Worm (Caenorhabditis elegans): Measurements from ENCODE around the gene cyp-37A1.
A peak's percentile ranks its signal among the peaks of the same experiment; 100 is the strongest.

The cyp-37A1 gene

DNA sequence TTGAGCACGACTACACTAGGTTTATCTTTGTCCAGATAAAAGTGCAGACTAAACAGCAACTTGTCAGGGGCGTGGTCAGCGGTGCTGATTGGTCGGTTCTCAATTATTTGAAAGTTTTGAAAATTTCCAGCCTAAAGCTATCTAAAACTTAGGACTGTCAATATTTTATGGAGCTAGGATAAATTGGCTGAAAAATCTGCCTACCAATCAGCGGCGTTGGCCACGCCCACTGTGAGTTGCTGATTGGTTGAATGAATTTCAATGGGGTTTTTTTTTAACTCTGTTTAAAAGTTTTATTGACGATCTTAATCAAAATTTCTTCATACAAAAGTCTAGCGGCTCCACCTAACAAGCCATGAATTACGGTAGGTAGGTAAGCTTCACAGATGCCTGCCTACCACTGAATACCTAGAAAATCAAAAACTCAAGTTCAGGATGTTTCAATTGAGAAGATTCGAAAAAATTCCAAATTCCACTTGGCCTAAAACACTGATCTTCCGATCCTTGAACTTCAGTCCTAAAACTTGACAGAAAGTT, 29.2 kb upstream of the cyp-37A1 start:
- TF ChIP-seq ceh-30 (tag; optimal IDR thresholded peaks at IDR 0.05) = no peak
- peak; percentile 83 for TF ChIP-seq nfya-1 (tag; optimal IDR thresholded peaks at IDR 0.05)

DNA sequence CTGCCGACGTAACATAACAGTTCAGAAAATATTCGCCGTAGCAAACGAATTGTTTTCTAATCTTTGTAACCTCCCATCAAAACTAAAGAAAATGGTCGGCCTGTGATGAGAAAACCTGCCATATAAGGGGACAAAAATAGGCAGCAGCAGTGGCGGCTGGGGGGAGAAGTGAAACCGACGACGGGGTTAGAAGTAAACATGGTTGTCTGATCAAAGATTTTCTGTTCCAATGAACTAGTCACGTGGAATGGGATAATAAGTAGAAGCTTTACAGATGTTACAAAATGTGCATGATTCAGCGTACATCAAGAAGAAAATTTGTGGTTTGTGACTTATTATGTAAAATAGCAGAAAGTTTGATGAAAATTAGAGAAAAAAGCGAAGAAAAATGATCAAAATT, 28.5 kb upstream of the cyp-37A1 start:
- TF ChIP-seq unc-42 (tag; optimal IDR thresholded peaks at IDR 0.05) = no peak
- TF ChIP-seq ceh-45 (GFP tag; IDR thresholded peaks at IDR 0.05) = no peak
- TF ChIP-seq lin-11 (tag; optimal IDR thresholded peaks at IDR 0.05) = no peak
- TF ChIP-seq pax-1 (tag; optimal IDR thresholded peaks at IDR 0.05) = no peak
- TF ChIP-seq eyg-1 (tag; optimal IDR thresholded peaks at IDR 0.05) = no peak
- TF ChIP-seq hlh-15 (tag; optimal IDR thresholded peaks at IDR 0.05) = no peak
- no peak for TF ChIP-seq ceh-14 (tag; optimal IDR thresholded peaks at IDR 0.05)
- no peak for TF ChIP-seq rnt-1 (tag; optimal IDR thresholded peaks at IDR 0.05)
- TF ChIP-seq ceh-6 (GFP tag; optimal IDR thresholded peaks at IDR 0.05) = no peak
- TF ChIP-seq ceh-31 (tag; optimal IDR thresholded peaks at IDR 0.05) = no peak
- TF ChIP-seq npax-4 (tag; optimal IDR thresholded peaks at IDR 0.05) = no peak
- no peak for TF ChIP-seq nhr-11 (tag; optimal IDR thresholded peaks at IDR 0.05)

DNA sequence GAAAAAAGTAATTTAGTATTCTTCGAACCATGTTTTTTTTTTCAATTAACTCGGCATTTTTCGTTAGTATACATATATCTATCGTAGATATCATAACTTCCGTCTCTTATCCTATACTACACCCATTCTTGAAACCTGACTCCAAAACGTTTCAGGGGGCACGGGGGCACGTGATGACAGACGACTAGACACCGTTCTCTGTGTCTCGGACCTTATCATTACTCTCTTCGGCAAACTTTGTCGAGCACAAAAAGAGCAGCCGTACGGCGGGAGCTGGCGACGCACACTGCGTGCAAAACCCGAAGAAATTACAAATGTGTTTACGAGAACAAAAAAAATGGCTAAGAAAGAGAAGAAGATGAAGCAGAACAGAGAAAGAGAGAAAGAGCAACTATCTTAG, 27.4 kb upstream of the cyp-37A1 start:
- TF ChIP-seq syd-9 (tag; optimal IDR thresholded peaks at IDR 0.05) (no peak), hlh-8 (tag; optimal IDR thresholded peaks at IDR 0.05) (no peak), fkh-10 (GFP tag; optimal IDR thresholded peaks at IDR 0.05) (no peak), nfya-1 (tag; optimal IDR thresholded peaks at IDR 0.05) (no peak), nhr-11 (tag; optimal IDR thresholded peaks at IDR 0.05) (no peak), hlh-6 (tag; optimal IDR thresholded peaks at IDR 0.05) (no peak), madf-2 (tag; optimal IDR thresholded peaks at IDR 0.05) (no peak), pax-1 (tag; optimal IDR thresholded peaks at IDR 0.05) (no peak), fax-1 (tag; optimal IDR thresholded peaks at IDR 0.05) (no peak), ceh-2 (tag; optimal IDR thresholded peaks at IDR 0.05) (no peak), ceh-18 (tag; optimal IDR thresholded peaks at IDR 0.05) (peak; percentile 80), sox-2 (GFP tag; IDR thresholded peaks at IDR 0.05) (no peak), ceh-45 (GFP tag; IDR thresholded peaks at IDR 0.05) (no peak), pha-2 (tag; optimal IDR thresholded peaks at IDR 0.05) (no peak), mec-3 (tag; optimal IDR thresholded peaks at IDR 0.05; ENCODE audit: borderline replicate concordance) (no peak), ceh-31 (tag; optimal IDR thresholded peaks at IDR 0.05) (peak; percentile 23), fkh-6 (tag; optimal IDR thresholded peaks at IDR 0.05) (no peak), ref-2 (tag; optimal IDR thresholded peaks at IDR 0.05) (no peak), ceh-34 (tag; optimal IDR thresholded peaks at IDR 0.05) (peak; percentile 78), unc-86 (tag; optimal IDR thresholded peaks at IDR 0.05) (no peak), ceh-14 (tag; optimal IDR thresholded peaks at IDR 0.05) (peak; percentile 39), tbx-2 (tag; optimal IDR thresholded peaks at IDR 0.05) (peak; percentile 31), hlh-30 (tag; optimal IDR thresholded peaks at IDR 0.05; ENCODE audit: insufficient read depth) (peak; percentile 21), ttx-3 (tag; optimal IDR thresholded peaks at IDR 0.05) (no peak), pha-4 (tag; optimal IDR thresholded peaks at IDR 0.05) (no peak), ceh-48 (tag; optimal IDR thresholded peaks at IDR 0.05) (no peak), ceh-6 (GFP tag; optimal IDR thresholded peaks at IDR 0.05) (no peak), ztf-16 (tag; optimal IDR thresholded peaks at IDR 0.05) (no peak), ceh-9 (tag; optimal IDR thresholded peaks at IDR 0.05) (no peak), ama-1 (optimal IDR thresholded peaks at IDR 0.05) (no peak), ceh-19 (GFP tag; optimal IDR thresholded peaks at IDR 0.05) (no peak), unc-42 (tag; optimal IDR thresholded peaks at IDR 0.05) (peak; percentile 49), elt-2 (tag; optimal IDR thresholded peaks at IDR 0.05) (peak; percentile 16), npax-4 (tag; optimal IDR thresholded peaks at IDR 0.05) (no peak)

Measured in whole organism, late embryonic.